Fruit fly (Drosophila melanogaster): ENCODE measurements around the gene alpha-Est9.
A peak's percentile ranks its signal among the peaks of the same experiment; 100 is the strongest.

alpha-Est9 gene

dm6 chr3R:7474616-7475120 lies 30.2 kb downstream of the alpha-Est9 start:
- peak; percentile 81 for TF ChIP-seq CG17801 (GFP tag; optimal IDR thresholded peaks at IDR 0.05; ENCODE audit: partially characterized antibody)

dm6 chr3R:7473767-7474254 lies 31.1 kb downstream of the alpha-Est9 start, which contains the start of gene CG1142:
CG1142 (minus strand) TSS chr3R:7473781.
- peak; percentile 99 for TF ChIP-seq CG17801 (GFP tag; optimal IDR thresholded peaks at IDR 0.05; ENCODE audit: partially characterized antibody)

- TF ChIP-seq CG17801 (GFP tag; optimal IDR thresholded peaks at IDR 0.05; ENCODE audit: partially characterized antibody) = no peak
These were observed 33.0 kb downstream of the alpha-Est9 start for dm6 chr3R:7471894-7472293.

Data from ovary, adult (tissue).